Fruit fly (Drosophila melanogaster) whole organism, embryonic: ENCODE measurements around the gene Rab3GAP1.

ENCODE experiments used
- Asciz ChIP-seq: fragments of 200-800 bp; sonication (Bioruptor generic); optimal IDR thresholded peaks from 2 replicates; lab custom pipeline; 2017; ENCODE audit warnings: missing biosample characterization, mild to moderate bottlenecking, missing genetic modification characterization, missing genetic modification reagents
- CG10321 ChIP-seq: fragments of 200-800 bp; sonication (Bioruptor generic); IDR thresholded peaks from 2 replicates; pipeline ENCODE4 v1.3.6; 2022; ENCODE audit warnings: missing biosample characterization, missing genetic modification characterization
- CG11247 ChIP-seq: fragments of 200-800 bp; sonication (Bioruptor generic); IDR thresholded peaks from 2 replicates; pipeline ENCODE4 v1.3.6; 2022; ENCODE audit warnings: missing biosample characterization, missing genetic modification characterization
- CG11456 ChIP-seq: fragments of 200-800 bp; sonication (Bioruptor generic); IDR thresholded peaks from 3 replicates; pipeline ENCODE4 v1.3.6; 2022; ENCODE audit warnings: missing biosample characterization, missing genetic modification characterization
- CG12769 ChIP-seq: fragments of 200-800 bp; sonication (Bioruptor generic); optimal IDR thresholded peaks from 2 replicates; lab custom pipeline; 2019; ENCODE audit warnings: missing biosample characterization, mild to moderate bottlenecking, missing genetic modification characterization, moderate library complexity
- CG14667 ChIP-seq: fragments of 200-800 bp; sonication (Bioruptor generic); IDR thresholded peaks from 2 replicates; pipeline ENCODE4 v1.3.6; 2022; ENCODE audit warnings: missing biosample characterization, missing genetic modification characterization
- CG14965 ChIP-seq: fragments of 200-800 bp; sonication (Bioruptor generic); optimal IDR thresholded peaks from 2 replicates; lab custom pipeline; 2016; ENCODE audit warnings: missing biosample characterization, missing genetic modification characterization, borderline replicate concordance
- CG1647 ChIP-seq: fragments of 200-800 bp; sonication (Bioruptor generic); optimal IDR thresholded peaks from 3 replicates; lab custom pipeline; 2016; ENCODE audit warnings: missing biosample characterization, missing genetic modification characterization
- CG16779 ChIP-seq: fragments of 200-800 bp; sonication (Bioruptor generic); IDR thresholded peaks from 2 replicates; pipeline ENCODE4 v1.3.6; 2022; ENCODE audit warnings: missing biosample characterization, missing genetic modification characterization
- CG16863 ChIP-seq: fragments of 200-800 bp; sonication (Bioruptor generic); optimal IDR thresholded peaks from 3 replicates; lab custom pipeline; 2016; ENCODE audit warnings: missing biosample characterization, missing genetic modification characterization
- CG17359 ChIP-seq: fragments of 200-800 bp; sonication (Bioruptor generic); optimal IDR thresholded peaks from 3 replicates; lab custom pipeline; 2018; ENCODE audit warnings: missing biosample characterization, mild to moderate bottlenecking, missing genetic modification characterization, moderate library complexity
- CG18599 ChIP-seq: fragments of 200-800 bp; sonication (Bioruptor generic); optimal IDR thresholded peaks from 3 replicates; lab custom pipeline; 2017; ENCODE audit warnings: missing biosample characterization, missing genetic modification characterization, mild to moderate bottlenecking, moderate library complexity, missing genetic modification reagents
- CG30431 ChIP-seq: fragments of 200-800 bp; sonication (Bioruptor generic); optimal IDR thresholded peaks from 2 replicates; lab custom pipeline; 2017; ENCODE audit warnings: missing biosample characterization, missing genetic modification characterization
- CG33213 ChIP-seq: fragments of 200-800 bp; sonication (Bioruptor generic); optimal IDR thresholded peaks from 3 replicates; lab custom pipeline; 2016; ENCODE audit warnings: missing biosample characterization, missing genetic modification characterization
- CG3838 ChIP-seq: fragments of 200-800 bp; sonication (Bioruptor generic); optimal IDR thresholded peaks from 3 replicates; lab custom pipeline; 2016; ENCODE audit warnings: missing biosample characterization, missing genetic modification characterization
- CG42726 ChIP-seq: fragments of 200-800 bp; sonication (Bioruptor generic); IDR thresholded peaks from 2 replicates; pipeline ENCODE4 v1.3.6; 2022; ENCODE audit warnings: missing biosample characterization, missing genetic modification characterization; ENCODE audit not compliant: partially characterized antibody
- CG9437 ChIP-seq: fragments of 200-800 bp; sonication (Bioruptor generic); optimal IDR thresholded peaks from 2 replicates; lab custom pipeline; 2018; ENCODE audit warnings: missing biosample characterization, mild to moderate bottlenecking, missing genetic modification characterization
- D ChIP-seq, 2 experiments: fragments of 200-800 bp in 1 of 2; fragments of >200 bp in 1 of 2; sonication (Bioruptor generic) in 1 of 2; optimal IDR thresholded peaks; 2 replicates in 1 of 2; 3 replicates in 1 of 2; lab custom pipeline; 2017; ENCODE audit warnings: mild to moderate bottlenecking in 1 of 2, missing biosample characterization in 1 of 2, missing genetic modification characterization in 1 of 2, missing genetic modification reagents in 1 of 2
- Doc2 ChIP-seq: fragments of 200-800 bp; sonication (Bioruptor generic); IDR thresholded peaks from 2 replicates; pipeline ENCODE4 v1.3.6; 2022; ENCODE audit warnings: missing biosample characterization, missing genetic modification characterization
- Dref ChIP-seq: fragments of 200-800 bp; sonication (Bioruptor generic); IDR thresholded peaks from 2 replicates; pipeline ENCODE4 v1.3.6; 2022; ENCODE audit warnings: missing biosample characterization, missing genetic modification characterization
- Ets65A ChIP-seq: fragments of 200-800 bp; sonication (Bioruptor generic); peaks from one replicate; lab custom pipeline; 2016; ENCODE audit warnings: missing biosample characterization, missing genetic modification characterization
- Fer3 ChIP-seq: fragments of 200-800 bp; sonication (Bioruptor generic); optimal IDR thresholded peaks from 2 replicates; lab custom pipeline; 2018; ENCODE audit warnings: missing biosample characterization, mild to moderate bottlenecking, missing genetic modification characterization, moderate library complexity
- Gsc ChIP-seq: fragments of 200-800 bp; sonication (Bioruptor generic); IDR thresholded peaks from 2 replicates; pipeline ENCODE4 v1.3.6; 2022; ENCODE audit warnings: missing biosample characterization, missing genetic modification characterization
- Hey ChIP-seq: fragments of 200-800 bp; sonication (Bioruptor generic); optimal IDR thresholded peaks from 3 replicates; lab custom pipeline; 2018; ENCODE audit warnings: missing biosample characterization, mild to moderate bottlenecking, missing genetic modification characterization
- MESR4 ChIP-seq: fragments of 200-800 bp; sonication (Bioruptor generic); optimal IDR thresholded peaks from 2 replicates; lab custom pipeline; 2018; ENCODE audit warnings: missing biosample characterization, mild to moderate bottlenecking, missing genetic modification characterization, moderate library complexity
- Med ChIP-seq: fragments of 200-800 bp; sonication (Bioruptor generic); peaks from one replicate; lab custom pipeline; 2016; ENCODE audit warnings: missing biosample characterization, missing genetic modification characterization, mild to moderate bottlenecking, inconsistent platforms, moderate library complexity
- Mrtf ChIP-seq: fragments of 200-800 bp; sonication (Bioruptor generic); IDR thresholded peaks from 3 replicates; pipeline ENCODE4 v1.3.6; 2022; ENCODE audit warnings: missing biosample characterization, missing genetic modification characterization
- NfI ChIP-seq: fragments of 200-800 bp; sonication (Bioruptor generic); optimal IDR thresholded peaks from 3 replicates; lab custom pipeline; 2018; ENCODE audit warnings: missing biosample characterization, mild to moderate bottlenecking, missing genetic modification characterization, moderate library complexity
- Oaz ChIP-seq: fragments of 200-800 bp; sonication (Bioruptor generic); IDR thresholded peaks from 2 replicates; pipeline ENCODE4 v1.3.6; 2022; ENCODE audit warnings: missing biosample characterization, missing genetic modification characterization
- Spps ChIP-seq: fragments of 200-800 bp; sonication (Bioruptor generic); optimal IDR thresholded peaks from 2 replicates; lab custom pipeline; 2018; ENCODE audit warnings: missing biosample characterization, mild to moderate bottlenecking, missing genetic modification characterization
- Vsx1 ChIP-seq: fragments of 200-800 bp; sonication (Bioruptor generic); optimal IDR thresholded peaks from 2 replicates; lab custom pipeline; 2017; ENCODE audit warnings: missing biosample characterization, mild to moderate bottlenecking, missing genetic modification characterization, missing genetic modification reagents
- abd-A ChIP-seq: fragments of 200-800 bp; sonication (Bioruptor generic); optimal IDR thresholded peaks from 3 replicates; lab custom pipeline; 2019; ENCODE audit warnings: missing biosample characterization, mild to moderate bottlenecking, missing genetic modification characterization, moderate library complexity
- ase ChIP-seq: fragments of 200-800 bp; sonication (Bioruptor generic); IDR thresholded peaks from 3 replicates; pipeline ENCODE4 v1.3.6; 2022; ENCODE audit warnings: missing biosample characterization, missing genetic modification characterization
- az2 ChIP-seq: fragments of 200-800 bp; sonication (Bioruptor generic); optimal IDR thresholded peaks from 3 replicates; lab custom pipeline; 2016; ENCODE audit warnings: missing biosample characterization, missing genetic modification characterization
- bcd ChIP-seq: fragments of 200-800 bp; sonication (Bioruptor generic); optimal IDR thresholded peaks from 2 replicates; lab custom pipeline; 2017; ENCODE audit warnings: missing biosample characterization, mild to moderate bottlenecking, missing genetic modification characterization
- cato ChIP-seq: fragments of 200-800 bp; sonication (Bioruptor generic); optimal IDR thresholded peaks from 2 replicates; lab custom pipeline; 2016; ENCODE audit warnings: missing biosample characterization, missing genetic modification characterization, borderline replicate concordance
- corto ChIP-seq: fragments of 200-800 bp; sonication (Bioruptor generic); optimal IDR thresholded peaks from 2 replicates; lab custom pipeline; 2016; ENCODE audit warnings: missing biosample characterization, mild to moderate bottlenecking, missing genetic modification characterization, moderate library complexity
- da ChIP-seq: fragments of 200-800 bp; sonication (Bioruptor generic); optimal IDR thresholded peaks from 2 replicates; lab custom pipeline; 2016; ENCODE audit warnings: missing biosample characterization, missing genetic modification characterization
- dimm ChIP-seq: fragments of 200-800 bp; sonication (Bioruptor generic); IDR thresholded peaks from 2 replicates; pipeline ENCODE4 v1.3.6; 2022; ENCODE audit warnings: missing biosample characterization, missing genetic modification characterization
- otp ChIP-seq: fragments of 200-800 bp; sonication (Bioruptor generic); IDR thresholded peaks from 3 replicates; pipeline ENCODE4, ENCODE4 v1.3.6; 2022; ENCODE audit warnings: missing biosample characterization, missing genetic modification characterization
- pfk ChIP-seq: fragments of 200-800 bp; sonication (Bioruptor generic); optimal IDR thresholded peaks from 2 replicates; lab custom pipeline; 2018; ENCODE audit warnings: missing biosample characterization, mild to moderate bottlenecking, missing genetic modification characterization, moderate library complexity
- phol ChIP-seq: fragments of 200-800 bp; sonication (Bioruptor generic); optimal IDR thresholded peaks from 3 replicates; lab custom pipeline; 2018; ENCODE audit warnings: missing biosample characterization, mild to moderate bottlenecking, missing genetic modification characterization, moderate library complexity
- pros ChIP-seq: fragments of 200-800 bp; sonication (Bioruptor generic); optimal IDR thresholded peaks from 3 replicates; lab custom pipeline; 2019; ENCODE audit warnings: missing biosample characterization, mild to moderate bottlenecking, missing genetic modification characterization, moderate library complexity
- sens ChIP-seq: fragments of 200-800 bp; sonication (Bioruptor generic); peaks from one replicate; lab custom pipeline; 2016; ENCODE audit warnings: missing biosample characterization, missing genetic modification characterization
- sima ChIP-seq: fragments of 200-800 bp; sonication (Bioruptor generic); optimal IDR thresholded peaks from 2 replicates; lab custom pipeline; 2016; ENCODE audit warnings: missing biosample characterization, missing genetic modification characterization
- slbo ChIP-seq: fragments of 200-800 bp; sonication (Bioruptor generic); IDR thresholded peaks from 2 replicates; pipeline ENCODE4 v1.3.6; 2022; ENCODE audit warnings: missing biosample characterization, missing genetic modification characterization
- sob ChIP-seq: fragments of 200-800 bp; sonication (Bioruptor generic); IDR thresholded peaks from 2 replicates; pipeline ENCODE4 v1.3.6; 2022; ENCODE audit warnings: missing biosample characterization, missing genetic modification characterization
- tap ChIP-seq: fragments of 200-800 bp; optimal IDR thresholded peaks from 3 replicates; lab custom pipeline; 2019; ENCODE audit warnings: missing biosample characterization, mild to moderate bottlenecking, missing genetic modification characterization, moderate library complexity
- vnd ChIP-seq: fragments of 200-800 bp; sonication (Bioruptor generic); IDR thresholded peaks from 3 replicates; pipeline ENCODE4 v1.3.6; 2022; ENCODE audit warnings: missing biosample characterization, missing genetic modification characterization; ENCODE audit not compliant: partially characterized antibody
- zen ChIP-seq: fragments of 200-800 bp; sonication (Bioruptor generic); optimal IDR thresholded peaks from 3 replicates; lab custom pipeline; 2018; ENCODE audit warnings: missing biosample characterization, mild to moderate bottlenecking, missing genetic modification characterization, moderate library complexity

Rab3GAP1 gene

DNA sequence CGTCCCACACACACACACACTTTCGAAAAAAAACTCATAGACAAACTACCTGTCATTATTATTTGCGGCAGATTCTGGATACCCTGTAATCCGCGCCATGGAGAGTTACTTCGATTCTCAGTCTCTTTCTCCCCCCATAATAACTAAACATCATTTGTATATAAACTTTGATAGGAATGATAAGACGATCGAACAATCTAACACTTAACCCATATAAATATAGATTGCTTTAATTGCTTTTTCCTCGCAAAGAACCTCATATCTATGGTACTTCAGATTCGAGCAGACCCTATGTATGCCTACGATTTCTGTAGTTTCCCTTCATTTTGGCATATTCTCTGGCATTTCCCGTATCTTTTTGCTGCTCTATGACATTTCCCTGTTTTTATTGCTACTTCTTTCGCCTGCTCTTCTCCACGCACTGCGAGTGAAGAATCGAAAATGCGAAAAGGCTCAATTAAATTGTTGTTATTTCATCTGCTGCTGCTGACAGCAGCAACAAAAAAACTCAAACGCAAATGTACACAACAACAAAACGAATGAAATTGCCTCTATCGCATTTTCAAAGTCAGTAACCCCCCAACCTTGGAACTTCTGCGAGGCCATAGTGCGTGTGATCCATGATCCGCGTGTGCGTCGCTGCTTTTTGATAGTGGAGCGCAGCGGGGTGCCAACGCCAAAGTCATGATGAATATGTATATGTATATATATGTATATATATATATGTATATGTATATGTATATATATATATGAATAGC is 23.3 kb upstream of the Rab3GAP1 start (continued):
- peak; percentile 81 for TF ChIP-seq sob
- no peak for TF ChIP-seq cato (GFP tag; lab: Kevin White, UChicago)
- TF ChIP-seq CG42726 (GFP tag; lab: Robert Waterston, UW), result no peak
- TF ChIP-seq Fer3 (tag; lab: Kevin White, UChicago), result peak; percentile 88
- no peak for TF ChIP-seq Gsc (GFP tag; lab: Robert Waterston, UW)
- TF ChIP-seq CG11247 (GFP tag; lab: Robert Waterston, UW), result peak; percentile 68
- TF ChIP-seq CG14667 (GFP tag; lab: Robert Waterston, UW), result peak; percentile 48
- TF ChIP-seq CG30431 (GFP tag; lab: Kevin White, UChicago), result peak; percentile 27
- TF ChIP-seq CG1647 (GFP tag; lab: Kevin White, UChicago), result peak; percentile 70
- TF ChIP-seq vnd (GFP tag; lab: Robert Waterston, UW), result no peak
- TF ChIP-seq slbo (GFP tag; lab: Robert Waterston, UW), result peak; percentile 93
- TF ChIP-seq D (optimal IDR thresholded peaks at IDR 0.05; lab: Kevin White, UChicago), result no peak
- TF ChIP-seq D (GFP tag; optimal IDR thresholded peaks at IDR 0.05; lab: Kevin White, UChicago), result no peak
- TF ChIP-seq Spps (tag; lab: Kevin White, UChicago), result no peak
- peak; percentile 43 for TF ChIP-seq az2 (GFP tag; lab: Kevin White, UChicago)
- peak; percentile 16 for TF ChIP-seq zen
- TF ChIP-seq CG33213, result peak; percentile 58
- TF ChIP-seq CG17359, result peak; percentile 56
- no peak for TF ChIP-seq Asciz (GFP tag; lab: Kevin White, UChicago)
- peak; percentile 75 for TF ChIP-seq bcd (GFP tag; lab: Kevin White, UChicago)
- no peak for TF ChIP-seq CG14965 (GFP tag; lab: Kevin White, UChicago)
- peak; percentile 91 for TF ChIP-seq CG18599 (GFP tag; lab: Kevin White, UChicago)
- no peak for TF ChIP-seq Dref (GFP tag; lab: Robert Waterston, UW)
- no peak for TF ChIP-seq pfk (GFP tag; lab: Kevin White, UChicago)

DNA sequence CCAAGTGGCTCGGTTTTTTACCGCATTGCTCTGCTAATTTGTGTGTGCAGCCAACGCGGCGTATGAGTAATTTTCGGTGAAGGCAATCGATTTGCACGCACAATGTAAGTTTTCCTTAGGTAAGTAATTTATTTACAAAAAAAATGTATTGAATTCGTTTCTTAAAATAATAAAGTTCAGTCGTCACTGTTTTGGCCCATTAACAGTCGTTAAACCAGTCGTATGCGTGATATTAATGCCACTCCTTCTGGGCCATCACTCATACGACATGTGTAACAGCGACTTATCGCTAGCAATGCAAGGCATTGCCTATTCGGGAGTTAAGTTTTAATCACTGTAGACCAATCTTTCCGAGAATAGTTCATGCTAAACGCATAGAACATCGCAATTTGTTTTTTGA is 22.4 kb upstream of the Rab3GAP1 start:
- TF ChIP-seq MESR4 (GFP tag; lab: Kevin White, UChicago), result no peak
- no peak for TF ChIP-seq corto
- no peak for TF ChIP-seq abd-A
- TF ChIP-seq pros (GFP tag; lab: Kevin White, UChicago), result no peak
- TF ChIP-seq tap (tag; lab: Kevin White, UChicago), result no peak
- TF ChIP-seq Doc2 (GFP tag; lab: Robert Waterston, UW), result no peak
- TF ChIP-seq Mrtf (GFP tag; lab: Robert Waterston, UW), result no peak
- TF ChIP-seq phol (tag; lab: Kevin White, UChicago), result no peak
- no peak for TF ChIP-seq ase (GFP tag; lab: Robert Waterston, UW)
- no peak for TF ChIP-seq da (GFP tag; lab: Kevin White, UChicago)
- TF ChIP-seq Med, result no peak
- no peak for TF ChIP-seq CG11456 (GFP tag; lab: Robert Waterston, UW)
- TF ChIP-seq NfI (GFP tag; lab: Kevin White, UChicago), result no peak
- TF ChIP-seq sens, result peak; percentile 70
- TF ChIP-seq Oaz (GFP tag; lab: Robert Waterston, UW), result no peak
- TF ChIP-seq CG16779 (GFP tag; lab: Robert Waterston, UW), result no peak
- TF ChIP-seq CG10321 (GFP tag; lab: Robert Waterston, UW), result 0 out of 2 replicates have a peak, but pooled peaks have one; percentile 7
- no peak for TF ChIP-seq CG3838 (GFP tag; lab: Kevin White, UChicago)
- no peak for TF ChIP-seq dimm
- peak; percentile 18 for TF ChIP-seq Ets65A (GFP tag; lab: Kevin White, UChicago)
- no peak for TF ChIP-seq otp (GFP tag; lab: Robert Waterston, UW)
- TF ChIP-seq Hey (tag; lab: Kevin White, UChicago), result no peak
- no peak for TF ChIP-seq sima (GFP tag; lab: Kevin White, UChicago)
- no peak for TF ChIP-seq CG16863 (GFP tag; lab: Kevin White, UChicago)
- no peak for TF ChIP-seq CG9437
- no peak for TF ChIP-seq CG12769 (tag; lab: Kevin White, UChicago)
- TF ChIP-seq Vsx1 (GFP tag; lab: Kevin White, UChicago), result no peak
